Worm (Caenorhabditis elegans) whole organism, late embryonic: ENCODE data around the gene glb-25.

Experiments used
- ceh-14 ChIP-seq: sonication (generic microtip); optimal IDR thresholded peaks from 2 replicates; lab custom pipeline; 2016; ENCODE audit warnings: missing genotype, missing genetic modification characterization, missing compliant biosample characterization
- ceh-22 ChIP-seq: sonication (generic microtip); optimal IDR thresholded peaks from 2 replicates; lab custom pipeline; 2017; ENCODE audit warnings: missing biosample characterization, missing genetic modification characterization
- ttx-3 ChIP-seq: sonication (generic microtip); optimal IDR thresholded peaks from 2 replicates; lab custom pipeline; 2016; ENCODE audit warnings: missing genetic modification reagents, missing genetic modification characterization, missing compliant biosample characterization

ce11 chrV:1964806-1965205 is 26.7 kb downstream of the glb-25 start, which contains the start of gene srj-15:
- no peak for TF ChIP-seq ceh-22
- no peak for TF ChIP-seq ceh-14 (tag; lab: Kevin White, UChicago)
- no peak for TF ChIP-seq ttx-3 (tag; lab: Kevin White, UChicago)
